Worm (Caenorhabditis elegans): ENCODE results near the gene T22F3.8.
"Not testable (repeated sequence)": the region's sequence is repeated elsewhere in the genome, so short reads cannot be mapped to it uniquely, and the experiment has no call there.

DNA sequence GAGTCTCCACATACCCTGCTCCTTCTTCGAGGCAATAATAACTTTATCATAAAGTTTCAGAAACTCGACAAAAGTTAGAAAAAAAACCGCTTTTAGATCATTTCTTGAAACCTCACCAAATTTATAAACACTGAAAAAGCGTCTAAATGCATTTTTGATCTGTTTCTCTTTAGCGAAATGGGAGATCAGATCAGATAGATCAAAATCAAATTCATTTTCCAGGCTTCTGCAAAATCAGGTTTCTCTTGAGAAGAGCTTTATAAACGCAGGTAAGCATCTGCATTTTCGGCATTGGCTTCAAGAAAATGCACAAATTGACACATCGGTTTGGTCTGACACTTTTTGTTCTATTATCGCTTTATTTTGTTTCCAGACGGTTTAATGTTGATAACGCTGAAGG lies 32.8 kb downstream of the T22F3.8 start, which contains the start of gene F40C5.1:
- TF ChIP-seq repo-1 (tag; optimal IDR thresholded peaks at IDR 0.05); ets-4 (GFP tag; optimal IDR thresholded peaks at IDR 0.05); C17E4.6 (GFP tag; IDR thresholded peaks at IDR 0.05); akir-1 (GFP tag; optimal IDR thresholded peaks at IDR 0.05): not testable (repeated sequence)

All from whole organism, young adult.